Worm (Caenorhabditis elegans) whole organism, L1 larva: Measurements from ENCODE around the gene cyp-33C3.

Experiments
- Y116A8C.19 ChIP-seq: sonication (generic microtip); optimal IDR thresholded peaks from 2 replicates; lab custom pipeline; 2016; ENCODE audit warnings: missing compliant biosample characterization, missing genetic modification characterization, borderline replicate concordance
- aha-1 ChIP-seq: fragments of 150-350 bp; optimal IDR thresholded peaks from 2 replicates; lab custom pipeline; 2014; ENCODE audit warnings: missing biosample characterization, missing genetic modification characterization
- alr-1 ChIP-seq: fragments of 200-800 bp; sonication (Bioruptor generic); optimal IDR thresholded peaks from 2 replicates; lab custom pipeline; 2018; ENCODE audit warnings: borderline replicate concordance, mild to moderate bottlenecking, missing genetic modification characterization, missing compliant biosample characterization
- ama-1 ChIP-seq: fragments of 150-350 bp; optimal IDR thresholded peaks from 2 replicates; lab custom pipeline; 2014
- blmp-1 ChIP-seq: fragments of 150-350 bp; optimal IDR thresholded peaks from 2 replicates; lab custom pipeline; 2014; ENCODE audit warnings: missing biosample characterization, missing genetic modification characterization
- ceh-8 ChIP-seq: fragments of 200-800 bp; sonication (Bioruptor generic); optimal IDR thresholded peaks from 2 replicates; lab custom pipeline; 2018; ENCODE audit warnings: mild to moderate bottlenecking, missing genetic modification characterization, moderate library complexity, missing compliant biosample characterization
- ceh-82 ChIP-seq, 3 experiments: fragments of 150-350 bp in 1 of 3; sonication (generic microtip) in 2 of 3; optimal IDR thresholded peaks; 2 replicates each; lab custom pipeline; 2014 to 2017; ENCODE audit warnings: missing biosample characterization in 3 of 3, missing genetic modification characterization in 3 of 3
- ceh-88 ChIP-seq: fragments of 200-800 bp; sonication (Bioruptor generic); IDR thresholded peaks from 2 replicates; pipeline ENCODE4 v1.3.6; 2022; ENCODE audit warnings: missing genetic modification characterization, missing compliant biosample characterization
- dpl-1 ChIP-seq, 3 experiments: fragments of 150-350 bp in 2 of 3; sonication (generic microtip) in 1 of 3; optimal IDR thresholded peaks; 2 replicates each; lab custom pipeline; 2014 to 2017; ENCODE audit warnings: missing biosample characterization in 3 of 3, missing genetic modification characterization in 3 of 3, missing genetic modification reagents in 3 of 3
- dsc-1 ChIP-seq: sonication (generic microtip); optimal IDR thresholded peaks from 2 replicates; lab custom pipeline; 2016; ENCODE audit warnings: mild to moderate bottlenecking, missing genetic modification characterization, missing compliant biosample characterization
- efl-3 ChIP-seq: fragments of 200-800 bp; sonication (Bioruptor generic); optimal IDR thresholded peaks from 2 replicates; lab custom pipeline; 2018; ENCODE audit warnings: mild to moderate bottlenecking, missing genetic modification characterization, missing compliant biosample characterization
- egl-13 ChIP-seq: sonication (generic microtip); optimal IDR thresholded peaks from 2 replicates; lab custom pipeline; 2016; ENCODE audit warnings: missing genotype, missing genetic modification reagents, missing genetic modification characterization, missing compliant biosample characterization
- egl-27 ChIP-seq, 2 experiments: fragments of 150-350 bp in 1 of 2; sonication (generic microtip); optimal IDR thresholded peaks; 3 replicates each; lab custom pipeline; 2017 to 2018; ENCODE audit warnings: missing biosample characterization in 2 of 2, missing genetic modification characterization in 2 of 2, missing genetic modification reagents in 2 of 2
- elt-2 ChIP-seq: sonication (generic microtip); optimal IDR thresholded peaks from 2 replicates; lab custom pipeline; 2016; ENCODE audit warnings: missing genetic modification characterization, mild to moderate bottlenecking, inconsistent platforms, missing compliant biosample characterization, missing genetic modification reagents
- elt-3 ChIP-seq, 6 experiments: fragments of 150-350 bp in 1 of 6; sonication (generic microtip); optimal IDR thresholded peaks; 2 replicates each; lab custom pipeline; 2017 to 2018; ENCODE audit warnings: missing biosample characterization in 6 of 6, missing genetic modification characterization in 6 of 6, inconsistent platforms in 1 of 6
- fos-1 ChIP-seq: fragments of 150-350 bp; optimal IDR thresholded peaks from 2 replicates; lab custom pipeline; 2014; ENCODE audit warnings: missing biosample characterization, missing genetic modification characterization
- grh-1 ChIP-seq: fragments of 200-800 bp; sonication (Bioruptor generic); IDR thresholded peaks from 2 replicates; pipeline ENCODE4 v1.3.6; 2022; ENCODE audit warnings: missing genetic modification reagents, missing genetic modification characterization, missing compliant biosample characterization
- hlh-17 ChIP-seq: fragments of 200-800 bp; sonication (Bioruptor generic); optimal IDR thresholded peaks from 2 replicates; lab custom pipeline; 2018; ENCODE audit warnings: missing genetic modification characterization, mild to moderate bottlenecking, missing compliant biosample characterization, moderate library complexity, borderline replicate concordance
- irx-1 ChIP-seq: sonication (generic microtip); optimal IDR thresholded peaks from 2 replicates; lab custom pipeline; 2016; ENCODE audit warnings: missing genetic modification characterization, missing compliant biosample characterization
- isw-1 ChIP-seq: fragments of 200-800 bp; sonication (Bioruptor generic); IDR thresholded peaks from 2 replicates; pipeline ENCODE4 v1.3.6; 2022; ENCODE audit warnings: missing genetic modification characterization, missing compliant biosample characterization
- lin-13 ChIP-seq: fragments of 150-350 bp; optimal IDR thresholded peaks from 2 replicates; lab custom pipeline; 2014; ENCODE audit warnings: missing biosample characterization, missing genetic modification reagents, missing genetic modification characterization
- lin-14 ChIP-seq: fragments of 200-800 bp; sonication (Bioruptor generic); optimal IDR thresholded peaks from 2 replicates; lab custom pipeline; 2018; ENCODE audit warnings: mild to moderate bottlenecking, missing genetic modification characterization, moderate library complexity, missing compliant biosample characterization
- lir-3 ChIP-seq: sonication (generic microtip); optimal IDR thresholded peaks from 2 replicates; lab custom pipeline; 2016; ENCODE audit warnings: mild to moderate bottlenecking, missing genetic modification characterization, moderate library complexity, missing compliant biosample characterization; ENCODE audit not compliant: poor library complexity
- lsy-2 ChIP-seq, 2 experiments: fragments of 150-350 bp; optimal IDR thresholded peaks; 2 replicates each; lab custom pipeline; 2014; ENCODE audit warnings: missing biosample characterization in 2 of 2, missing genetic modification characterization in 2 of 2
- mep-1 ChIP-seq: fragments of 150-350 bp; optimal IDR thresholded peaks from 2 replicates; lab custom pipeline; 2014; ENCODE audit warnings: missing biosample characterization, missing genetic modification characterization
- nhr-19 ChIP-seq: fragments of 200-800 bp; sonication (Bioruptor generic); conservative IDR thresholded peaks from 2 replicates; pipeline ENCODE4 v1.3.6; 2022; ENCODE audit warnings: missing genetic modification characterization, missing compliant biosample characterization
- nhr-20 ChIP-seq: sonication (generic microtip); optimal IDR thresholded peaks from 2 replicates; lab custom pipeline; 2016; ENCODE audit warnings: mild to moderate bottlenecking, missing genetic modification characterization, missing compliant biosample characterization
- nhr-28 ChIP-seq: fragments of 150-350 bp; optimal IDR thresholded peaks from 2 replicates; lab custom pipeline; 2014; ENCODE audit warnings: missing biosample characterization, missing genetic modification characterization
- nhr-47 ChIP-seq: sonication (generic microtip); optimal IDR thresholded peaks from 2 replicates; lab custom pipeline; 2016; ENCODE audit warnings: mild to moderate bottlenecking, missing genetic modification characterization, moderate library complexity, missing compliant biosample characterization
- nhr-71 ChIP-seq: sonication (generic microtip); optimal IDR thresholded peaks from 2 replicates; lab custom pipeline; 2016; ENCODE audit warnings: mild to moderate bottlenecking, missing genetic modification characterization, moderate library complexity, missing compliant biosample characterization
- nhr-76 ChIP-seq: sonication (generic microtip); optimal IDR thresholded peaks from 2 replicates; lab custom pipeline; 2017; ENCODE audit warnings: missing biosample characterization, missing genetic modification characterization
- nhr-77 ChIP-seq: fragments of 150-350 bp; optimal IDR thresholded peaks from 2 replicates; lab custom pipeline; 2014; ENCODE audit warnings: missing biosample characterization, missing genetic modification characterization
- nhr-90 ChIP-seq: sonication (generic microtip); optimal IDR thresholded peaks from 2 replicates; lab custom pipeline; 2016; ENCODE audit warnings: mild to moderate bottlenecking, missing genetic modification characterization, missing compliant biosample characterization; ENCODE audit not compliant: poor library complexity
- pax-3 ChIP-seq: fragments of 200-800 bp; sonication (Bioruptor generic); optimal IDR thresholded peaks from 2 replicates; lab custom pipeline; 2018; ENCODE audit warnings: mild to moderate bottlenecking, missing genetic modification characterization, moderate library complexity, missing compliant biosample characterization
- pqm-1 ChIP-seq: sonication (generic microtip); optimal IDR thresholded peaks from 3 replicates; lab custom pipeline; 2017; ENCODE audit warnings: missing biosample characterization, missing genetic modification characterization
- skn-1 ChIP-seq: fragments of 150-350 bp; optimal IDR thresholded peaks from 2 replicates; lab custom pipeline; 2014; ENCODE audit warnings: missing biosample characterization, missing genetic modification characterization
- snu-23 ChIP-seq: sonication (generic microtip); optimal IDR thresholded peaks from 2 replicates; lab custom pipeline; 2016; ENCODE audit warnings: missing genetic modification characterization, missing compliant biosample characterization
- sox-4 ChIP-seq: sonication (generic microtip); optimal IDR thresholded peaks from 2 replicates; lab custom pipeline; 2016; ENCODE audit warnings: missing genetic modification characterization, missing compliant biosample characterization
- sptf-1 ChIP-seq: fragments of 150-350 bp; optimal IDR thresholded peaks from 2 replicates; lab custom pipeline; 2014; ENCODE audit warnings: missing biosample characterization, missing genetic modification characterization
- swsn-7 ChIP-seq: sonication (generic microtip); optimal IDR thresholded peaks from 2 replicates; lab custom pipeline; 2016; ENCODE audit warnings: missing genetic modification characterization, missing compliant biosample characterization
- unc-130 ChIP-seq: fragments of 150-350 bp; optimal IDR thresholded peaks from 2 replicates; lab custom pipeline; 2017; ENCODE audit warnings: missing biosample characterization, missing genetic modification characterization, inconsistent platforms
- unc-30 ChIP-seq: sonication (generic microtip); optimal IDR thresholded peaks from 2 replicates; lab custom pipeline; 2017; ENCODE audit warnings: missing biosample characterization, missing genetic modification characterization
- unc-62 ChIP-seq: fragments of 150-350 bp; optimal IDR thresholded peaks from 2 replicates; lab custom pipeline; 2014; ENCODE audit warnings: missing biosample characterization, missing genetic modification reagents, missing genetic modification characterization
- unc-86 ChIP-seq: sonication (generic microtip); optimal IDR thresholded peaks from 2 replicates; lab custom pipeline; 2016; ENCODE audit warnings: missing genetic modification characterization, missing compliant biosample characterization
- vab-15 ChIP-seq: sonication (generic microtip); optimal IDR thresholded peaks from 2 replicates; lab custom pipeline; 2017; ENCODE audit warnings: missing genotype, mild to moderate bottlenecking, missing genetic modification characterization, missing compliant biosample characterization
- xbp-1 ChIP-seq: sonication (generic microtip); optimal IDR thresholded peaks from 2 replicates; lab custom pipeline; 2016; ENCODE audit warnings: missing genetic modification characterization, missing compliant biosample characterization
- zag-1 ChIP-seq: fragments of 150-350 bp; optimal IDR thresholded peaks from 2 replicates; lab custom pipeline; 2014; ENCODE audit warnings: missing biosample characterization, missing genetic modification characterization
- ztf-4 ChIP-seq: fragments of 150-350 bp; optimal IDR thresholded peaks from 2 replicates; lab custom pipeline; 2014; ENCODE audit warnings: missing biosample characterization, missing genetic modification characterization

cyp-33C3 gene

ce11 chrV:2244751-2245150 is 2.2 kb downstream of the cyp-33C3 start, which contains the start of gene cyp-33C5 (continued):
- TF ChIP-seq aha-1 (no peak), snu-23 (peak; percentile 29), elt-2 (tag; lab: Kevin White, UChicago) (peak; percentile 11), nhr-19 (no peak; the same call in 1 of the 2 replicates), ztf-4 (tag; lab: Kevin White, UChicago) (no peak), fos-1 (tag; lab: Kevin White, UChicago) (no peak), nhr-77 (tag; lab: Kevin White, UChicago) (peak; percentile 22), unc-30 (tag; lab: Kevin White, UChicago) (no peak), isw-1 (no peak), zag-1 (no peak), dsc-1 (tag; lab: Kevin White, UChicago) (no peak), lsy-2 (tag; optimal IDR thresholded peaks at IDR 0.05; lab: Kevin White, UChicago) (peak in 1 of 2 experiments; percentile 16), nhr-20 (peak; percentile 75), mep-1 (tag; lab: Kevin White, UChicago) (no peak), skn-1 (no peak)
- TF ChIP-seq, all 84 proteins: peak for 13

- TF ChIP-seq egl-27 (tag; optimal IDR thresholded peaks at IDR 0.05; lab: Kevin White, UChicago) (no peak), mep-1 (tag; lab: Kevin White, UChicago) (no peak), efl-3 (GFP tag; lab: Kevin White, UChicago) (no peak), swsn-7 (tag; lab: Kevin White, UChicago) (no peak), nhr-76 (no peak), unc-86 (no peak)
Measured at ce11 chrV:2249310-2249709, 6.7 kb downstream of the cyp-33C3 start, which contains the start of gene cyp-33C6. Gene cyp-33C6, minus strand, starts transcription at chrV:2249410.

- TF ChIP-seq nhr-47 (tag; lab: Kevin White, UChicago) (no peak), unc-62 (GFP tag; lab: Kevin White, UChicago) (no peak), pax-3 (tag; lab: Kevin White, UChicago) (no peak), lin-14 (GFP tag; lab: Kevin White, UChicago) (peak; percentile 88), nhr-28 (tag; lab: Kevin White, UChicago) (no peak), lir-3 (no peak), nhr-19 (no peak), nhr-20 (peak; percentile 89), egl-27 (tag; optimal IDR thresholded peaks at IDR 0.05; lab: Kevin White, UChicago) (no peak), grh-1 (GFP tag; lab: Robert Waterston, UW) (no peak), blmp-1 (peak; percentile 20), dpl-1 (GFP tag; optimal IDR thresholded peaks at IDR 0.05; lab: Kevin White, UChicago) (peak in 2 of 3 experiments; percentile 11 to 33), zag-1 (no peak), elt-3 (tag; optimal IDR thresholded peaks at IDR 0.05; lab: Kevin White, UChicago) (peak in 1 of 6 experiments; percentile 37), pqm-1 (tag; lab: Kevin White, UChicago) (no peak), unc-130 (tag; lab: Kevin White, UChicago) (no peak), ceh-82 (tag; optimal IDR thresholded peaks at IDR 0.05; lab: Kevin White, UChicago) (peak in 1 of 3 experiments; percentile 26), vab-15 (tag; lab: Kevin White, UChicago) (no peak), ceh-88 (GFP tag; lab: Robert Waterston, UW) (no peak), dsc-1 (tag; lab: Kevin White, UChicago) (no peak), Y116A8C.19 (no peak), ceh-8 (GFP tag; lab: Kevin White, UChicago) (no peak), isw-1 (no peak), egl-13 (tag; lab: Kevin White, UChicago) (no peak), nhr-71 (peak; percentile 59), lin-13 (GFP tag; lab: Kevin White, UChicago) (no peak), ama-1 (lab: Kevin White, UChicago) (no peak), alr-1 (tag; lab: Kevin White, UChicago) (no peak), skn-1 (peak; percentile 81), nhr-76 (no peak), sptf-1 (tag; lab: Kevin White, UChicago) (no peak), irx-1 (no peak), nhr-77 (tag; lab: Kevin White, UChicago) (no peak), nhr-90 (peak; percentile 36), elt-2 (tag; lab: Kevin White, UChicago) (peak; percentile 75), hlh-17 (GFP tag; lab: Kevin White, UChicago) (no peak), xbp-1 (tag; lab: Kevin White, UChicago) (no peak), sox-4 (no peak)
Measured at ce11 chrV:2250126-2250590, 7.6 kb downstream of the cyp-33C3 start, which contains the start of gene cyp-33C7. Gene cyp-33C7, plus strand, starts transcription at chrV:2250540.
